Worm (Caenorhabditis elegans) whole organism, midembryonic: Measurements from ENCODE around the gene clec-20.

Source experiments
- T22C8.4 ChIP-seq: fragments of 200-800 bp; sonication (Bioruptor generic); IDR thresholded peaks from 2 replicates; pipeline ENCODE4 v1.3.6; 2022; ENCODE audit warnings: missing genetic modification characterization, missing compliant biosample characterization
- cog-1 ChIP-seq: sonication (generic microtip); optimal IDR thresholded peaks from 2 replicates; lab custom pipeline; 2016; ENCODE audit warnings: missing genetic modification characterization, missing compliant biosample characterization
- flt-1 ChIP-seq: fragments of 200-800 bp; sonication (Bioruptor generic); IDR thresholded peaks from 2 replicates; pipeline ENCODE4 v1.3.6; 2022; ENCODE audit warnings: missing genetic modification characterization, missing compliant biosample characterization
- med-1 ChIP-seq: sonication (generic microtip); optimal IDR thresholded peaks from 2 replicates; lab custom pipeline; 2017; ENCODE audit warnings: missing genetic modification characterization, mild to moderate bottlenecking, missing compliant biosample characterization, antibody characterized with exemption, missing genetic modification reagents; ENCODE audit not compliant: insufficient read depth
- tab-1 ChIP-seq: fragments of 200-800 bp; sonication (Bioruptor generic); IDR thresholded peaks from 2 replicates; pipeline ENCODE4 v1.3.6; 2022; ENCODE audit warnings: missing genetic modification characterization, missing compliant biosample characterization
- ztf-29 ChIP-seq: fragments of 200-800 bp; sonication (Bioruptor generic); IDR thresholded peaks from 2 replicates; pipeline ENCODE4 v1.3.6; 2022; ENCODE audit warnings: missing genetic modification reagents, missing genetic modification characterization, missing compliant biosample characterization

- TF ChIP-seq med-1 (GFP tag; lab: Kevin White, UChicago) (no peak), ztf-29 (GFP tag; lab: Robert Waterston, UW) (no peak), flt-1 (no peak), cog-1 (tag; lab: Kevin White, UChicago) (no peak), tab-1 (GFP tag; lab: Robert Waterston, UW) (no peak), T22C8.4 (GFP tag; lab: Robert Waterston, UW) (no peak)
Observed at ce11 chrII:1605010-1605409, 10.0 kb upstream of the clec-20 start.
